Fruit fly (Drosophila melanogaster) whole organism, embryonic: ENCODE results near the gene CG10208.

ENCODE experiments used
- Blimp-1 ChIP-seq: fragments of 200-800 bp; sonication (Bioruptor generic); optimal IDR thresholded peaks from 3 replicates; lab custom pipeline; 2018; ENCODE audit warnings: missing biosample characterization, missing genetic modification characterization, mild to moderate bottlenecking, moderate library complexity, missing genetic modification reagents
- BtbVII ChIP-seq: fragments of 200-800 bp; sonication (Bioruptor generic); optimal IDR thresholded peaks from 3 replicates; lab custom pipeline; 2017; ENCODE audit warnings: missing biosample characterization, mild to moderate bottlenecking, missing genetic modification characterization
- CG10462 ChIP-seq: fragments of 200-800 bp; sonication (Bioruptor generic); optimal IDR thresholded peaks from 2 replicates; lab custom pipeline; 2016; ENCODE audit warnings: missing biosample characterization, missing genetic modification characterization
- CG11247 ChIP-seq: fragments of 200-800 bp; sonication (Bioruptor generic); IDR thresholded peaks from 2 replicates; pipeline ENCODE4 v1.3.6; 2022; ENCODE audit warnings: missing biosample characterization, missing genetic modification characterization
- CG11696 ChIP-seq: fragments of 200-800 bp; sonication (Bioruptor generic); IDR thresholded peaks from 2 replicates; pipeline ENCODE4 v1.3.6; 2022; ENCODE audit warnings: missing biosample characterization, missing genetic modification characterization
- CG12071 ChIP-seq: fragments of 200-800 bp; sonication (Bioruptor generic); optimal IDR thresholded peaks from 3 replicates; lab custom pipeline; 2018; ENCODE audit warnings: missing biosample characterization, mild to moderate bottlenecking, missing genetic modification characterization
- CG12104 ChIP-seq: fragments of 200-800 bp; sonication (Bioruptor generic); optimal IDR thresholded peaks from 3 replicates; lab custom pipeline; 2016; ENCODE audit warnings: missing biosample characterization, missing genetic modification characterization
- CG14050 ChIP-seq: fragments of 200-800 bp; sonication (Bioruptor generic); IDR thresholded peaks from 3 replicates; pipeline ENCODE4 v1.3.6; 2022; ENCODE audit warnings: missing biosample characterization, missing genetic modification characterization
- CG16779 ChIP-seq: fragments of 200-800 bp; sonication (Bioruptor generic); IDR thresholded peaks from 2 replicates; pipeline ENCODE4 v1.3.6; 2022; ENCODE audit warnings: missing biosample characterization, missing genetic modification characterization
- CG18619 ChIP-seq: fragments of 200-800 bp; sonication (Bioruptor generic); optimal IDR thresholded peaks from 3 replicates; lab custom pipeline; 2017; ENCODE audit warnings: missing biosample characterization, mild to moderate bottlenecking, missing genetic modification characterization
- CG30403 ChIP-seq: fragments of 200-800 bp; sonication (Bioruptor generic); optimal IDR thresholded peaks from 3 replicates; lab custom pipeline; 2016; ENCODE audit warnings: missing biosample characterization, missing genetic modification characterization
- CG3407 ChIP-seq: fragments of 200-800 bp; sonication (Bioruptor generic); optimal IDR thresholded peaks from 2 replicates; lab custom pipeline; 2018; ENCODE audit warnings: missing biosample characterization, mild to moderate bottlenecking, missing genetic modification characterization
- CG4617 ChIP-seq: fragments of 200-800 bp; sonication (Bioruptor generic); optimal IDR thresholded peaks from 3 replicates; lab custom pipeline; 2016; ENCODE audit warnings: missing biosample characterization, missing genetic modification characterization, borderline replicate concordance
- CG6813 ChIP-seq: fragments of 200-800 bp; sonication (Bioruptor generic); optimal IDR thresholded peaks from 2 replicates; lab custom pipeline; 2017; ENCODE audit warnings: missing biosample characterization, missing genetic modification characterization, mild to moderate bottlenecking, moderate library complexity, missing genetic modification reagents
- CG7556 ChIP-seq: fragments of 200-800 bp; sonication (Bioruptor generic); optimal IDR thresholded peaks from 2 replicates; lab custom pipeline; 2017; ENCODE audit warnings: missing biosample characterization, mild to moderate bottlenecking, missing genetic modification characterization
- CG9437 ChIP-seq: fragments of 200-800 bp; sonication (Bioruptor generic); optimal IDR thresholded peaks from 2 replicates; lab custom pipeline; 2018; ENCODE audit warnings: missing biosample characterization, mild to moderate bottlenecking, missing genetic modification characterization
- Chrac-16 ChIP-seq: fragments of 200-800 bp; sonication (Bioruptor generic); optimal IDR thresholded peaks from 3 replicates; lab custom pipeline; 2016; ENCODE audit warnings: missing biosample characterization, missing genetic modification characterization
- D ChIP-seq, 2 experiments: fragments of 200-800 bp in 1 of 2; fragments of >200 bp in 1 of 2; sonication (Bioruptor generic) in 1 of 2; optimal IDR thresholded peaks; 2 replicates in 1 of 2; 3 replicates in 1 of 2; lab custom pipeline; 2017; ENCODE audit warnings: mild to moderate bottlenecking in 1 of 2, missing biosample characterization in 1 of 2, missing genetic modification characterization in 1 of 2, missing genetic modification reagents in 1 of 2
- Deaf1 ChIP-seq: fragments of 200-800 bp; optimal IDR thresholded peaks from 3 replicates; lab custom pipeline; 2019; ENCODE audit warnings: missing biosample characterization, mild to moderate bottlenecking, missing genetic modification characterization, moderate library complexity
- Doc2 ChIP-seq: fragments of 200-800 bp; sonication (Bioruptor generic); IDR thresholded peaks from 2 replicates; pipeline ENCODE4 v1.3.6; 2022; ENCODE audit warnings: missing biosample characterization, missing genetic modification characterization
- H2.0 ChIP-seq: fragments of 200-800 bp; sonication (Bioruptor generic); IDR thresholded peaks from 2 replicates; pipeline ENCODE4 v1.3.6; 2022; ENCODE audit warnings: missing biosample characterization, missing genetic modification characterization
- HmgD ChIP-seq: fragments of 200-800 bp; sonication (Bioruptor generic); optimal IDR thresholded peaks from 3 replicates; lab custom pipeline; 2016; ENCODE audit warnings: missing biosample characterization, missing genetic modification characterization
- Hmr ChIP-seq: fragments of 200-800 bp; sonication (Bioruptor generic); optimal IDR thresholded peaks from 3 replicates; lab custom pipeline; 2017; ENCODE audit warnings: mild to moderate bottlenecking, missing biosample characterization, missing genetic modification reagents, missing genetic modification characterization
- Hmx ChIP-seq: fragments of 200-800 bp; sonication (Bioruptor generic); optimal IDR thresholded peaks from 2 replicates; lab custom pipeline; 2016; ENCODE audit warnings: missing biosample characterization, missing genetic modification characterization
- Lhr ChIP-seq: fragments of 200-800 bp; sonication (Bioruptor generic); optimal IDR thresholded peaks from 3 replicates; lab custom pipeline; 2017; ENCODE audit warnings: mild to moderate bottlenecking, missing biosample characterization, missing genetic modification reagents, missing genetic modification characterization
- Med ChIP-seq: fragments of 200-800 bp; sonication (Bioruptor generic); peaks from one replicate; lab custom pipeline; 2016; ENCODE audit warnings: missing biosample characterization, missing genetic modification characterization, mild to moderate bottlenecking, inconsistent platforms, moderate library complexity
- NK7.1 ChIP-seq: fragments of 200-800 bp; sonication (Bioruptor generic); optimal IDR thresholded peaks from 3 replicates; lab custom pipeline; 2016; ENCODE audit warnings: missing biosample characterization, missing genetic modification characterization
- Poxn ChIP-seq: fragments of 200-800 bp; sonication (Bioruptor generic); IDR thresholded peaks from 2 replicates; pipeline ENCODE4 v1.3.6; 2022; ENCODE audit warnings: missing biosample characterization, missing genetic modification characterization
- Ptx1 ChIP-seq: fragments of 200-800 bp; sonication (Bioruptor generic); IDR thresholded peaks from 2 replicates; pipeline ENCODE4 v1.3.6; 2022; ENCODE audit warnings: missing biosample characterization, missing genetic modification characterization
- Sry-δ ChIP-seq: fragments of 200-800 bp; sonication (Bioruptor generic); optimal IDR thresholded peaks from 2 replicates; lab custom pipeline; 2016; ENCODE audit warnings: missing biosample characterization, missing genetic modification characterization
- TFAM ChIP-seq: fragments of 200-800 bp; sonication (Bioruptor generic); optimal IDR thresholded peaks from 2 replicates; lab custom pipeline; 2017; ENCODE audit warnings: missing biosample characterization, missing genetic modification characterization, inconsistent platforms
- abd-A ChIP-seq: fragments of 200-800 bp; sonication (Bioruptor generic); optimal IDR thresholded peaks from 3 replicates; lab custom pipeline; 2019; ENCODE audit warnings: missing biosample characterization, mild to moderate bottlenecking, missing genetic modification characterization, moderate library complexity
- ac ChIP-seq: fragments of 200-800 bp; sonication (Bioruptor generic); optimal IDR thresholded peaks from 3 replicates; lab custom pipeline; 2017; ENCODE audit warnings: missing biosample characterization, mild to moderate bottlenecking, missing genetic modification characterization
- aop ChIP-seq: fragments of 200-800 bp; sonication (Bioruptor generic); IDR thresholded peaks from 2 replicates; pipeline ENCODE4 v1.3.6; 2022; ENCODE audit warnings: missing biosample characterization, missing genetic modification characterization
- ash1 ChIP-seq: fragments of 200-800 bp; sonication (Bioruptor generic); optimal IDR thresholded peaks from 2 replicates; lab custom pipeline; 2018; ENCODE audit warnings: missing biosample characterization, mild to moderate bottlenecking, missing genetic modification characterization
- dysf ChIP-seq: fragments of 200-800 bp; sonication (Bioruptor generic); IDR thresholded peaks from 3 replicates; pipeline ENCODE4 v1.3.6; 2022; ENCODE audit warnings: missing biosample characterization, missing genetic modification characterization
- ems ChIP-seq: fragments of 200-800 bp; sonication (Bioruptor generic); optimal IDR thresholded peaks from 3 replicates; lab custom pipeline; 2016; ENCODE audit warnings: missing biosample characterization, missing genetic modification characterization
- gce ChIP-seq: fragments of 200-800 bp; sonication (Bioruptor generic); IDR thresholded peaks from 3 replicates; pipeline ENCODE4 v1.3.6; 2022; ENCODE audit warnings: missing biosample characterization, missing genetic modification characterization
- gcm2 ChIP-seq: fragments of 200-800 bp; sonication (Bioruptor generic); optimal IDR thresholded peaks from 2 replicates; lab custom pipeline; 2016; ENCODE audit warnings: missing biosample characterization, missing genetic modification characterization
- gt ChIP-seq: fragments of 200-800 bp; sonication (Bioruptor generic); IDR thresholded peaks from 2 replicates; pipeline ENCODE4 v1.3.6; 2022; ENCODE audit warnings: missing biosample characterization, missing genetic modification characterization
- hbn ChIP-seq: fragments of 200-800 bp; sonication (Bioruptor generic); IDR thresholded peaks from 2 replicates; pipeline ENCODE4 v1.3.6; 2022; ENCODE audit warnings: missing biosample characterization, missing genetic modification characterization; ENCODE audit not compliant: partially characterized antibody
- knrl ChIP-seq: fragments of 200-800 bp; sonication (Bioruptor generic); IDR thresholded peaks from 3 replicates; pipeline ENCODE4 v1.3.6; 2022; ENCODE audit warnings: missing biosample characterization, missing genetic modification characterization; ENCODE audit not compliant: partially characterized antibody
- nerfin-1 ChIP-seq: fragments of 200-800 bp; sonication (Bioruptor generic); optimal IDR thresholded peaks from 3 replicates; lab custom pipeline; 2019; ENCODE audit warnings: missing biosample characterization, mild to moderate bottlenecking, missing genetic modification characterization, moderate library complexity
- pum ChIP-seq: fragments of 200-800 bp; sonication (Bioruptor generic); optimal IDR thresholded peaks from 2 replicates; lab custom pipeline; 2016; ENCODE audit warnings: missing biosample characterization, missing genetic modification characterization
- ranshi ChIP-seq: fragments of 200-800 bp; sonication (Bioruptor generic); IDR thresholded peaks from 2 replicates; pipeline ENCODE4 v1.3.6; 2022; ENCODE audit warnings: missing biosample characterization, missing genetic modification characterization
- rib ChIP-seq: fragments of 200-800 bp; sonication (Bioruptor generic); IDR thresholded peaks from 2 replicates; pipeline ENCODE4 v1.3.6; 2022; ENCODE audit warnings: missing biosample characterization, missing genetic modification characterization
- tll ChIP-seq, 2 experiments: fragments of 200-800 bp in 1 of 2; fragments of >200 bp in 1 of 2; sonication (Bioruptor generic) in 1 of 2; optimal IDR thresholded peaks; 2 replicates each; lab custom pipeline; 2017 to 2019; ENCODE audit warnings: missing biosample characterization in 2 of 2, missing genetic modification characterization in 2 of 2, mild to moderate bottlenecking in 1 of 2, moderate library complexity in 1 of 2
- twi ChIP-seq: fragments of 200-800 bp; optimal IDR thresholded peaks from 2 replicates; lab custom pipeline; 2019; ENCODE audit warnings: missing biosample characterization, mild to moderate bottlenecking, missing genetic modification characterization, moderate library complexity
- usp ChIP-seq: fragments of >200 bp; optimal IDR thresholded peaks from 2 replicates; lab custom pipeline; 2017; ENCODE audit warnings: missing biosample characterization, missing genetic modification characterization

The CG10208 gene

DNA sequence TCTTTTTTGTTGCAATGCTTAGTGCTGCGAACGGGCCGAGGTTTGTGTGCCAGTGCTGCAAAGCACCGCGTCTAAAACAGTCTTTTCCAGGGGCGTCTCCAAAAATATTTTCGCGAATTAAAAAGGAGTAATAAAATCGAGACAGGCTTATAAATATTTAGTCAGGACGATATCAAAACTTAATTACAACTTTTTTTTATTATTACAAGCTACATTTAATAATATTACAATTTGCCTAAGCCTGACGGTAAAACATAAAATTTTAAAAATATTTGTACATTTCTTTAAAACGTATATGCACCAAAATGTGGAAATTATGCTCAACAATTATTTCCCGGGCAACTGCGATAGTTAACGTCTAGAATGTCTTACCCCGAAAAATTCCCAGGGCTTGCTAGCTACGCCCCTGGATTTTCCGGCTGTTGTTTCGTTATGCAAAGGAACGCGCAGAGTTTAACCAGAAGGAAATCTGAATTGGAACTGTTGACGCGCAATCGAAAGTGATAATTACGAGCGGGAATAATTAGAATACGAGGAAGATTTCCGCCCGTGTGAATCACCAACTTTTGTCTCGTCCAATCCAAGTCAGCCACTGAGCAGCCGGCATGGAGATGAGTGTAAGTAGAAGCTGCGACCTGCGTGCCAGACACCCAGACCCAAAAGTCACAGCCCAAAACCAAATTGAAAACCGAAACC lies 15.9 kb downstream of the CG10208 start, which contains the start of the genes PTPMT1 and Hrd3 (continued):
- TF ChIP-seq CG11247 (GFP tag; lab: Robert Waterston, UW) (peak; percentile 96), CG12104 (GFP tag; lab: Kevin White, UChicago) (peak; percentile 99), CG18619 (peak; percentile 99), CG6813 (GFP tag; lab: Kevin White, UChicago) (peak; percentile 96), gce (GFP tag; lab: Robert Waterston, UW) (peak; percentile 87; the same call in 2 of the 3 replicates), ash1 (peak; percentile 71), NK7.1 (GFP tag; lab: Kevin White, UChicago) (peak; percentile 95), ranshi (GFP tag; lab: Robert Waterston, UW) (peak; percentile 96; the same call in 1 of the 2 replicates), twi (tag; lab: Kevin White, UChicago) (peak; percentile 97), Lhr (peak; percentile 96), D (optimal IDR thresholded peaks at IDR 0.05; lab: Kevin White, UChicago) (no peak), D (GFP tag; optimal IDR thresholded peaks at IDR 0.05; lab: Kevin White, UChicago) (peak; percentile 99), Deaf1 (tag; lab: Kevin White, UChicago) (peak; percentile 86), abd-A (tag; lab: Kevin White, UChicago) (no peak), Blimp-1 (GFP tag; lab: Kevin White, UChicago) (peak; percentile 95), hbn (no peak), CG14050 (GFP tag; lab: Robert Waterston, UW) (peak; percentile 93), ems (peak; percentile 98), gt (GFP tag; lab: Robert Waterston, UW) (peak; percentile 92), Chrac-16 (GFP tag; lab: Kevin White, UChicago) (peak; percentile 98), CG12071 (peak; percentile 91), TFAM (GFP tag; lab: Kevin White, UChicago) (peak; percentile 88), gcm2 (GFP tag; lab: Kevin White, UChicago) (peak; percentile 95), aop (GFP tag; lab: Robert Waterston, UW) (0 out of 2 replicates have a peak, but pooled peaks have one; percentile 27), pum (GFP tag; lab: Kevin White, UChicago) (peak; percentile 98), rib (GFP tag; lab: Robert Waterston, UW) (peak; percentile 91; the same call in 1 of the 2 replicates), Ptx1 (GFP tag; lab: Robert Waterston, UW) (peak; percentile 98), CG3407 (GFP tag; lab: Kevin White, UChicago) (peak; percentile 97), usp (GFP tag; lab: Kevin White, UChicago) (no peak), Sry-δ (GFP tag; lab: Kevin White, UChicago) (peak; percentile 71), CG16779 (GFP tag; lab: Robert Waterston, UW) (peak; percentile 85), HmgD (GFP tag; lab: Kevin White, UChicago) (peak; percentile 93), CG30403 (peak; percentile 100), Med (GFP tag; lab: Kevin White, UChicago) (peak; percentile 99), CG7556 (GFP tag; lab: Kevin White, UChicago) (peak; percentile 99), Hmr (GFP tag; lab: Kevin White, UChicago) (peak; percentile 99), Poxn (GFP tag; lab: Robert Waterston, UW) (peak; percentile 88), H2.0 (GFP tag; lab: Robert Waterston, UW) (peak; percentile 89), ac (GFP tag; lab: Kevin White, UChicago) (peak; percentile 95), CG9437 (GFP tag; lab: Kevin White, UChicago) (peak; percentile 97), CG4617 (peak; percentile 98), Doc2 (GFP tag; lab: Robert Waterston, UW) (peak; percentile 90), BtbVII (GFP tag; lab: Kevin White, UChicago) (peak; percentile 98), Hmx (GFP tag; lab: Kevin White, UChicago) (peak; percentile 97), CG11696 (GFP tag; lab: Robert Waterston, UW) (peak; percentile 83), knrl (GFP tag; lab: Robert Waterston, UW) (peak; percentile 41; the same call in 2 of the 3 replicates), nerfin-1 (tag; lab: Kevin White, UChicago) (peak; percentile 98), tll (GFP tag; optimal IDR thresholded peaks at IDR 0.05; lab: Kevin White, UChicago) (peak; percentile 73 to 75), dysf (GFP tag; lab: Robert Waterston, UW) (peak; percentile 98), CG10462 (GFP tag; lab: Kevin White, UChicago) (peak; percentile 98)
